Worm (Caenorhabditis elegans) whole organism, L2 larva: ENCODE measurements around the gene C53A5.2.

Source experiments
- F13H6.1 ChIP-seq: sonication (generic microtip); optimal IDR thresholded peaks from 2 replicates; lab custom pipeline; 2016; ENCODE audit warnings: missing genetic modification characterization, missing compliant biosample characterization
- ama-1 ChIP-seq: fragments of 150-350 bp; optimal IDR thresholded peaks from 2 replicates; lab custom pipeline; 2018; ENCODE audit warnings: inconsistent platforms
- lin-11 ChIP-seq: fragments of 150-350 bp; sonication (generic microtip); optimal IDR thresholded peaks from 2 replicates; lab custom pipeline; 2014; ENCODE audit warnings: missing biosample characterization, missing genetic modification characterization, inconsistent platforms, mixed read lengths
- skn-1 ChIP-seq: sonication (generic microtip); optimal IDR thresholded peaks from 2 replicates; lab custom pipeline; 2017; ENCODE audit warnings: missing biosample characterization, missing genetic modification characterization
- unc-62 ChIP-seq: fragments of 150-350 bp; optimal IDR thresholded peaks from 2 replicates; lab custom pipeline; 2014; ENCODE audit warnings: missing biosample characterization, missing genetic modification reagents, missing genetic modification characterization

DNA sequence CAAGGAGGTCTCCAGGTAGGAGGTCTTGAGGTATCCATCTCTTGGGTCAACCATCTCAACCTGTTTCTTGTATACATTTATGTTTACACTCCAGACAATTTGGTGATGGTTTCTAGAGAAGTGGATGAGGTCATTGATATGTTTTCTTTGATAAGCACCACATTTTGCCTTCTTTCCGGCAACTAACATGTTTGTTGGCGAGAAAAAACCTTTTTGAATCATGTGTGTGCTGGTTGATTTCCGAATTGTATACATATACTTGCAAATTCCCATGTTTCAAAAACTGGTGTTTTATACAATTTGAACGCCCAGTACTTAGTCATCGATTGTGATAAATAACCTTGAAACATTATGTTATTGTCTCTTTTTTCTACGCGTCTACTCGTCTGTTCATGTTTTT is 18.9 kb downstream of the C53A5.2 start:
- TF ChIP-seq skn-1 (tag; lab: Kevin White, UChicago) (no peak), ama-1 (lab: Kevin White, UChicago) (no peak), lin-11 (tag; lab: Kevin White, UChicago) (no peak), unc-62 (GFP tag; lab: Kevin White, UChicago) (no peak), F13H6.1 (tag; lab: Kevin White, UChicago) (no peak)
